Fruit fly (Drosophila melanogaster) whole organism, adult: ENCODE data around the gene CG32161.

Source experiments
- CG14711 ChIP-seq: fragments of 200-800 bp; sonication (Bioruptor generic); optimal IDR thresholded peaks from 2 replicates; lab custom pipeline; 2018; ENCODE audit warnings: missing biosample characterization, mild to moderate bottlenecking, missing genetic modification characterization, moderate library complexity
- Crg-1 ChIP-seq: fragments of 200-800 bp; sonication (Bioruptor generic); optimal IDR thresholded peaks from 2 replicates; lab custom pipeline; 2016; ENCODE audit warnings: missing biosample characterization, missing genetic modification characterization
- Hr96 ChIP-seq: fragments of 200-800 bp; sonication (Bioruptor generic); optimal IDR thresholded peaks from 2 replicates; lab custom pipeline; 2016; ENCODE audit warnings: missing biosample characterization, missing genetic modification characterization

DNA sequence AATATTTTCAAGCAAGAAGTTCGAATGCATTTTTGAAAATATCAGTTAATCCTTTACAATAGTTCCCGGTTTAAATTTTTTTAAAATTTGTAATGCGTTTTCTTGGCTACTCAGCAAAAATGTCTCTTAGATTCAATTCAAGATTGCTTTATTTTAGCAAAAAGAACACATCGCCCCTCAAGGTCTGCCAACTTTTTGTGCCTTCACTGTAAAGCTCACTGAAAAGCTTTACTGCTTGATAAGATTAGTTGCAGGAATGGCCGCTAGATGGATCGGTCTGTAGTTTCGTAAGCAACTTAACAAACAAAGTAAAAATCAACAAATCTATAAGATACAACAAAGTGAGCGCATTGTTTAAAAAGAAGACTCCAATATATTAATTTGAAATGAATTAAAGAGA lies 38.0 kb downstream of the CG32161 start:
- no peak for TF ChIP-seq Crg-1 (GFP tag; lab: Kevin White, UChicago)
- TF ChIP-seq CG14711 (tag; lab: Kevin White, UChicago), result no peak
- no peak for TF ChIP-seq Hr96 (GFP tag; lab: Kevin White, UChicago)
